Worm (Caenorhabditis elegans): ENCODE measurements around the gene F10E7.9.

F10E7.9 gene

DNA sequence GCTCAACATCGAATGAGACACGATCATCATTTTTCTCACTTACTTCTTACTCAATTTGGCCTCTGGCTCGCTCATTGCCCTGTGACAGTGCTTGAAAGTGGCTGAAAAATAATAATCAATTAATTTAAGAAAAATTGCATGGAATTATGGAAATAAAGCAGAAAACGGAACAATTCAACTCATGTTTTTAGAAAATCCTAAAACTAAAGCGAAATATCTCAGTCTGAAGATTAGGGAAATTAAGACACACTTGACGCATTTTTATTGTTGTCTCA lies 37.6 kb downstream of the F10E7.9 start, which contains the start of gene kars-1:
Gene kars-1 (minus strand): TSS at position 101 of the 275 bp plus-strand sequence.
- TF ChIP-seq bed-3 (GFP tag; optimal IDR thresholded peaks at IDR 0.05) = no peak
- no peak for TF ChIP-seq unc-120 (tag; optimal IDR thresholded peaks at IDR 0.05; ENCODE audit: poor library complexity, severe bottlenecking)
- no peak for TF ChIP-seq mab-5 (tag; optimal IDR thresholded peaks at IDR 0.05)
- no peak for TF ChIP-seq cnd-1 (tag; optimal IDR thresholded peaks at IDR 0.05)
- no peak for TF ChIP-seq sem-2 (GFP tag; optimal IDR thresholded peaks at IDR 0.05)
- no peak for TF ChIP-seq mls-2 (tag; optimal IDR thresholded peaks at IDR 0.05)
- TF ChIP-seq zip-8 (tag; optimal IDR thresholded peaks at IDR 0.05) = no peak

DNA sequence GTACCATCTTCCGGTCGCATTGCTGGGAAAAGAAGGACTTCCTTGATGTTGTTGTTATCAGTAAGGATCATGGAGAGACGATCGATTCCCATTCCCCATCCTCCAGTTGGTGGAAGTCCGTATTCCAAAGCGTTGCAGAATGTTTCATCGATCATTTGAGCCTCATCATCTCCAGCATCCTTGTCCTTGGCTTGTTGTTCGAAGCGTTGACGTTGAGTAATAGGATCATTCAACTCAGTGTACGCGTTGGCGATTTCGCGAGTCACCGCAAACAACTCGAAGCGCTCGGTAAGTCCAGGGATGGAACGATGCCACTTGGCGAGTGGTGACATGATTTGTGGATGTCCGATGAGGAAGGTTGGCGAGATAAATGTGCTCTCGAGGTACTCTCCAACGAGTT lies 39.4 kb downstream of the F10E7.9 start:
- no peak for TF ChIP-seq snpc-4 (tag; optimal IDR thresholded peaks at IDR 0.05)
- TF ChIP-seq ceh-83 (GFP tag; optimal IDR thresholded peaks at IDR 0.05) = no peak
- no peak for TF ChIP-seq ceh-43 (GFP tag; optimal IDR thresholded peaks at IDR 0.05)
- no peak for TF ChIP-seq hlh-1 (tag; optimal IDR thresholded peaks at IDR 0.05)
- no peak for TF ChIP-seq tbx-8 (GFP tag; optimal IDR thresholded peaks at IDR 0.05)
- TF ChIP-seq pha-4 (tag; optimal IDR thresholded peaks at IDR 0.05) = no peak
- no peak for TF ChIP-seq elt-3 (tag; optimal IDR thresholded peaks at IDR 0.05)
- no peak for TF ChIP-seq cnd-1 (tag; optimal IDR thresholded peaks at IDR 0.05)
- TF ChIP-seq lin-13 (tag; optimal IDR thresholded peaks at IDR 0.05) = no peak
- TF ChIP-seq nhr-28 (tag; optimal IDR thresholded peaks at IDR 0.05) = no peak
- no peak for TF ChIP-seq ceh-39 (tag; optimal IDR thresholded peaks at IDR 0.05)
- TF ChIP-seq lin-32 (GFP tag; optimal IDR thresholded peaks at IDR 0.05) = no peak
- no peak for TF ChIP-seq unc-120 (tag; optimal IDR thresholded peaks at IDR 0.05; ENCODE audit: poor library complexity, severe bottlenecking)
- no peak for TF ChIP-seq unc-62 (GFP tag; optimal IDR thresholded peaks at IDR 0.05)
- TF ChIP-seq mep-1 (tag; optimal IDR thresholded peaks at IDR 0.05) = no peak
- no peak for TF ChIP-seq ztf-11 (tag; optimal IDR thresholded peaks at IDR 0.05)
- TF ChIP-seq lsy-2 (tag; optimal IDR thresholded peaks at IDR 0.05) = no peak
- no peak for TF ChIP-seq elt-1 (tag; optimal IDR thresholded peaks at IDR 0.05; ENCODE audit: borderline replicate concordance, insufficient read depth)
- TF ChIP-seq nhr-2 (tag; optimal IDR thresholded peaks at IDR 0.05) = no peak

DNA sequence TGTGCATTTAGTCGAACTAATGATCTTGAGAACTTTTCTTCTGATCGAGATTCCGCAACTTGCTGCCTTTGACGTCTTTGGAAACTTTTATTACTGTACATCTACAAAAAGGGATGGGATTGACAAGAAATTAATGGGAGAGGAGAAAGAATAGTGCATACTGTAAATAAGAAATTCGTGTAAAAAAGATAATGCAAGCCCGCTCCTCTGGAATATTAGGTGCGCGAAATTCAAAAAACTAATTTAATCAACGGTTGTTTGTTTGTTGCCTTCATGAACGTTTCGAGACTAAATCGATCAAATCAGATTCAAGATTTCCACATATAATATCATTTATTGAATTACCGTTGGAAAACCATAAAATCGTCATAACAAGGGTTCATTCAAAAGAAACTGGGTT lies 40.0 kb downstream of the F10E7.9 start, which contains the start of gene him-14:
Gene him-14 (minus strand): TSS at position 101 of the 400 bp plus-strand sequence.
- TF ChIP-seq blmp-1 (tag; optimal IDR thresholded peaks at IDR 0.05) (no peak), drap-1 (GFP tag; optimal IDR thresholded peaks at IDR 0.05) (no peak), ceh-43 (GFP tag; optimal IDR thresholded peaks at IDR 0.05) (no peak), bed-3 (GFP tag; optimal IDR thresholded peaks at IDR 0.05) (no peak), elt-1 (tag; optimal IDR thresholded peaks at IDR 0.05; ENCODE audit: borderline replicate concordance, insufficient read depth) (no peak), flh-1 (GFP tag; optimal IDR thresholded peaks at IDR 0.05) (no peak), nhr-2 (tag; optimal IDR thresholded peaks at IDR 0.05) (no peak), zip-8 (tag; optimal IDR thresholded peaks at IDR 0.05) (no peak), nhr-237 (tag; optimal IDR thresholded peaks at IDR 0.05) (no peak), lin-32 (GFP tag; optimal IDR thresholded peaks at IDR 0.05) (no peak), mab-5 (tag; optimal IDR thresholded peaks at IDR 0.05) (no peak), unc-62 (GFP tag; optimal IDR thresholded peaks at IDR 0.05) (no peak)

DNA sequence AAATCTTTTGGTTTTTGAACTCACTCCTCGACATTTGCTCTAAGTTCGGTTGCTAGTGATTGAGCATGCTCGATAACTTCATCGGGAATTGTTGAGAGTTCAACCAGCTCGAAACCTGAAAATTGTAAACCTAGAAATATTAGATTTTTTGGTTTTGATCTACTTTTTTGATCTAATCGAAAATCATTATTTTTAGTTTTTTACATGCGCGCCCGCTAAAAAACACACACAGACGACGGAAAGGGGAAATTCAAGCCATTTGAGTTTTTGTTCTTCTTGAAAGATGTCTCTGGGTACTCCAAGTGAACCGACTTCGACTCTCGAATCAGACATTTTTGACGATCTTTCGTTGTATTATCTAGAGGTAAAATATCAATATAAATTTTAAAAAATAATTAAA lies 44.5 kb downstream of the F10E7.9 start, which contains the start of gene nos-2:
Gene nos-2 (plus strand): TSS at position 228 of the 400 bp plus-strand sequence.
- no peak for TF ChIP-seq drap-1 (GFP tag; optimal IDR thresholded peaks at IDR 0.05)
- no peak for TF ChIP-seq flh-1 (GFP tag; optimal IDR thresholded peaks at IDR 0.05)
- no peak for TF ChIP-seq sptf-1 (tag; optimal IDR thresholded peaks at IDR 0.05)
- TF ChIP-seq tbx-8 (GFP tag; optimal IDR thresholded peaks at IDR 0.05) = no peak
- TF ChIP-seq ceh-39 (tag; optimal IDR thresholded peaks at IDR 0.05) = no peak
- TF ChIP-seq mls-2 (tag; optimal IDR thresholded peaks at IDR 0.05) = no peak
- no peak for TF ChIP-seq zip-8 (tag; optimal IDR thresholded peaks at IDR 0.05)
- TF ChIP-seq unc-62 (GFP tag; optimal IDR thresholded peaks at IDR 0.05) = no peak
- no peak for TF ChIP-seq mab-5 (tag; optimal IDR thresholded peaks at IDR 0.05)
- TF ChIP-seq pha-4 (tag; optimal IDR thresholded peaks at IDR 0.05) = no peak
- TF ChIP-seq hlh-1 (tag; optimal IDR thresholded peaks at IDR 0.05) = no peak

DNA sequence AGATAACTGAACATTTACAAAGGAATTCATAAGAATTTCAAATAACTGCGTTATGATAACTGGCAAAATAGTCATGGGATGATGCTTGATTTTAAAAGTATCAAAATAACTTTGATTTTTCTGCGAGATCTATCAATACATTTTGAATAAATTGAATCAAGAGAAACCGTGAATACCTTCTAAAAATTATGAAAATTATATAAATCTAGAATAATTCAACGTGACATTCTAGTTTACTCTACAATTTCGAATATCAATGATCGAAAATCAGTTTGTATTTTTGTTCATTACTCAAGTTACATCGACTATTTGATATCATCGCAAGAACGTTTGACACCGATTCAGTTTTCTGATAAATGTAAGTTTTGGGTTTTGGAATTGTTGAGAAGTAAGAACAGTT lies 48.1 kb downstream of the F10E7.9 start, which contains the start of gene acs-6:
Gene acs-6 (plus strand): TSS at position 301 of the 400 bp plus-strand sequence.
- no peak for TF ChIP-seq lsy-2 (tag; optimal IDR thresholded peaks at IDR 0.05)
- TF ChIP-seq ceh-83 (GFP tag; optimal IDR thresholded peaks at IDR 0.05) = no peak
- TF ChIP-seq mls-2 (tag; optimal IDR thresholded peaks at IDR 0.05) = no peak
- no peak for TF ChIP-seq zip-8 (tag; optimal IDR thresholded peaks at IDR 0.05)
- no peak for TF ChIP-seq bed-3 (GFP tag; optimal IDR thresholded peaks at IDR 0.05)
- TF ChIP-seq ceh-39 (tag; optimal IDR thresholded peaks at IDR 0.05) = no peak
- TF ChIP-seq elt-1 (tag; optimal IDR thresholded peaks at IDR 0.05; ENCODE audit: borderline replicate concordance, insufficient read depth) = no peak
- no peak for TF ChIP-seq lin-32 (GFP tag; optimal IDR thresholded peaks at IDR 0.05)
- no peak for TF ChIP-seq mep-1 (tag; optimal IDR thresholded peaks at IDR 0.05)
- no peak for TF ChIP-seq elt-3 (tag; optimal IDR thresholded peaks at IDR 0.05)
- no peak for TF ChIP-seq nhr-28 (tag; optimal IDR thresholded peaks at IDR 0.05)
- no peak for TF ChIP-seq sem-2 (GFP tag; optimal IDR thresholded peaks at IDR 0.05)
- no peak for TF ChIP-seq nhr-237 (tag; optimal IDR thresholded peaks at IDR 0.05)
- no peak for TF ChIP-seq sptf-1 (tag; optimal IDR thresholded peaks at IDR 0.05)
- no peak for TF ChIP-seq ceh-43 (GFP tag; optimal IDR thresholded peaks at IDR 0.05)
- no peak for TF ChIP-seq unc-39 (tag; optimal IDR thresholded peaks at IDR 0.05)

Data from whole organism, mixed stage, embryonic.